Worm (Caenorhabditis elegans): Measurements from ENCODE around the gene sti-1.

The sti-1 gene

ce11 chrV:748044-748443 lies 25.3 kb upstream of the sti-1 start, which contains the start of gene sri-4:
TSS of gene sri-4 (plus strand) at chrV:748344.
- no peak for TF ChIP-seq unc-62 (GFP tag; optimal IDR thresholded peaks at IDR 0.05)

- TF ChIP-seq unc-62 (GFP tag; optimal IDR thresholded peaks at IDR 0.05), result no peak
Observed at ce11 chrV:752679-753333, 20.5 kb upstream of the sti-1 start, which contains the start of the genes str-262 and srp-1. TSS of gene str-262 (minus strand) at chrV:752779. TSS of gene srp-1 (plus strand) at chrV:753283.

- TF ChIP-seq unc-62 (GFP tag; optimal IDR thresholded peaks at IDR 0.05), result no peak
Observed at ce11 chrV:756169-756568, 17.1 kb upstream of the sti-1 start, which contains the start of gene str-20. TSS of gene str-20 (plus strand) at chrV:756469.

ce11 chrV:761235-761634 lies 12.1 kb upstream of the sti-1 start, which contains the start of gene C05E4.15:
TSS of gene C05E4.15 (minus strand) at chrV:761335.
- no peak for TF ChIP-seq unc-62 (GFP tag; optimal IDR thresholded peaks at IDR 0.05)

ce11 chrV:761882-762281 lies 11.4 kb upstream of the sti-1 start, which contains the start of gene C05E4.12:
TSS of gene C05E4.12 (minus strand) at chrV:761982.
- TF ChIP-seq unc-62 (GFP tag; optimal IDR thresholded peaks at IDR 0.05), result no peak

ce11 chrV:762340-762739 lies 11.0 kb upstream of the sti-1 start, which contains the start of gene srp-2:
TSS of gene srp-2 (plus strand) at chrV:762640.
- TF ChIP-seq unc-62 (GFP tag; optimal IDR thresholded peaks at IDR 0.05), result no peak

ce11 chrV:764732-765131 lies 8.6 kb upstream of the sti-1 start, which contains the start of gene str-238:
TSS of gene str-238 (plus strand) at chrV:765032.
- no peak for TF ChIP-seq unc-62 (GFP tag; optimal IDR thresholded peaks at IDR 0.05)

ce11 chrV:772210-772609 lies 1.1 kb upstream of the sti-1 start:
- no peak for TF ChIP-seq unc-62 (GFP tag; optimal IDR thresholded peaks at IDR 0.05)

ce11 chrV:774341-774740 lies 1.0 kb downstream of the sti-1 start:
- TF ChIP-seq unc-62 (GFP tag; optimal IDR thresholded peaks at IDR 0.05), result no peak

- TF ChIP-seq unc-62 (GFP tag; optimal IDR thresholded peaks at IDR 0.05), result no peak
Observed at ce11 chrV:774875-775359, 1.6 kb downstream of the sti-1 start, which contains the start of gene srbc-58. TSS of gene srbc-58 (plus strand) at chrV:774995.

- no peak for TF ChIP-seq unc-62 (GFP tag; optimal IDR thresholded peaks at IDR 0.05)
Observed at ce11 chrV:777285-777684, 4.0 kb downstream of the sti-1 start, which contains the start of gene R09E12.9. TSS of gene R09E12.9 (plus strand) at chrV:777600.

ce11 chrV:778339-778738 lies 5.0 kb downstream of the sti-1 start, which contains the start of gene srbc-59:
TSS of gene srbc-59 (plus strand) at chrV:778639.
- TF ChIP-seq unc-62 (GFP tag; optimal IDR thresholded peaks at IDR 0.05), result no peak

- TF ChIP-seq unc-62 (GFP tag; optimal IDR thresholded peaks at IDR 0.05), result no peak
Observed at ce11 chrV:779999-780398, 6.7 kb downstream of the sti-1 start, which contains the start of gene srbc-60. TSS of gene srbc-60 (plus strand) at chrV:780299.

- TF ChIP-seq unc-62 (GFP tag; optimal IDR thresholded peaks at IDR 0.05), result no peak
Observed at ce11 chrV:782432-782831, 9.1 kb downstream of the sti-1 start, which contains the start of gene srab-16. TSS of gene srab-16 (plus strand) at chrV:782732.

- no peak for TF ChIP-seq unc-62 (GFP tag; optimal IDR thresholded peaks at IDR 0.05)
Observed at ce11 chrV:794092-794491, 20.8 kb downstream of the sti-1 start.

- no peak for TF ChIP-seq unc-62 (GFP tag; optimal IDR thresholded peaks at IDR 0.05)
Observed at ce11 chrV:797241-797640, 23.9 kb downstream of the sti-1 start.

ce11 chrV:800271-800670 lies 27.0 kb downstream of the sti-1 start:
- TF ChIP-seq unc-62 (GFP tag; optimal IDR thresholded peaks at IDR 0.05), result no peak
